Fruit fly (Drosophila melanogaster) whole organism, pupa: ENCODE results near the gene CG14110.
A peak's percentile ranks its signal among the peaks of the same experiment; 100 is the strongest.

Experiments used
- CG10348 ChIP-seq: fragments of 200-800 bp; sonication (Bioruptor generic); IDR thresholded peaks from 2 replicates; pipeline ENCODE4 v1.3.6; 2022; ENCODE audit warnings: missing biosample characterization, missing genetic modification characterization
- CG12605 ChIP-seq: fragments of 200-800 bp; sonication (Bioruptor generic); IDR thresholded peaks from 2 replicates; pipeline ENCODE4 v1.3.6; 2022; ENCODE audit warnings: missing biosample characterization, missing genetic modification characterization
- CG13204 ChIP-seq: fragments of 200-800 bp; sonication (Bioruptor generic); optimal IDR thresholded peaks from 2 replicates; lab custom pipeline; 2018; ENCODE audit warnings: missing biosample characterization, mild to moderate bottlenecking, missing genetic modification characterization, moderate library complexity
- CG14655 ChIP-seq: fragments of 200-800 bp; sonication (Bioruptor generic); optimal IDR thresholded peaks from 3 replicates; lab custom pipeline; 2017; ENCODE audit warnings: mild to moderate bottlenecking, missing biosample characterization, missing genetic modification reagents, missing genetic modification characterization
- CG15710 ChIP-seq: fragments of 200-800 bp; sonication (Bioruptor generic); optimal IDR thresholded peaks from 2 replicates; lab custom pipeline; 2018; ENCODE audit warnings: missing biosample characterization, mild to moderate bottlenecking, missing genetic modification characterization, moderate library complexity
- CG17806 ChIP-seq: fragments of 200-800 bp; sonication (Bioruptor generic); optimal IDR thresholded peaks from 2 replicates; lab custom pipeline; 2018; ENCODE audit warnings: missing biosample characterization, mild to moderate bottlenecking, missing genetic modification characterization, moderate library complexity
- CG32121 ChIP-seq: fragments of 200-800 bp; sonication (Bioruptor generic); IDR thresholded peaks from 2 replicates; pipeline ENCODE4 v1.3.6; 2022; ENCODE audit warnings: missing biosample characterization, missing genetic modification characterization
- CG34367 ChIP-seq: fragments of 200-800 bp; sonication (Bioruptor generic); optimal IDR thresholded peaks from 2 replicates; lab custom pipeline; 2018; ENCODE audit warnings: missing biosample characterization, mild to moderate bottlenecking, missing genetic modification characterization
- CG4496 ChIP-seq: fragments of 200-800 bp; sonication (Bioruptor generic); IDR thresholded peaks from 3 replicates; pipeline ENCODE4 v1.3.6; 2022; ENCODE audit warnings: missing biosample characterization, missing genetic modification characterization
- CG8159 ChIP-seq: fragments of 200-800 bp; sonication (Bioruptor generic); optimal IDR thresholded peaks from 3 replicates; lab custom pipeline; 2018; ENCODE audit warnings: missing biosample characterization, mild to moderate bottlenecking, missing genetic modification characterization, moderate library complexity
- CG8301 ChIP-seq: fragments of 200-800 bp; sonication (Bioruptor generic); optimal IDR thresholded peaks from 2 replicates; lab custom pipeline; 2018; ENCODE audit warnings: missing biosample characterization, mild to moderate bottlenecking, missing genetic modification characterization
- CG9948 ChIP-seq: fragments of 200-800 bp; sonication (Bioruptor generic); optimal IDR thresholded peaks from 2 replicates; lab custom pipeline; 2018; ENCODE audit warnings: missing biosample characterization, mild to moderate bottlenecking, missing genetic modification characterization, moderate library complexity
- D1 ChIP-seq: fragments of 200-800 bp; sonication (Bioruptor generic); optimal IDR thresholded peaks from 2 replicates; lab custom pipeline; 2018; ENCODE audit warnings: missing biosample characterization, mild to moderate bottlenecking, missing genetic modification characterization, moderate library complexity
- EcR ChIP-seq: fragments of 200-800 bp; sonication (Bioruptor generic); optimal IDR thresholded peaks from 3 replicates; lab custom pipeline; 2019; ENCODE audit warnings: missing biosample characterization, missing genetic modification characterization, mild to moderate bottlenecking, moderate library complexity, missing genetic modification reagents
- Ets98B ChIP-seq: fragments of 200-800 bp; sonication (Bioruptor generic); IDR thresholded peaks from 2 replicates; pipeline ENCODE4 v1.3.6; 2022; ENCODE audit warnings: missing biosample characterization, missing genetic modification characterization
- Pif1A ChIP-seq: fragments of 200-800 bp; sonication (Bioruptor generic); optimal IDR thresholded peaks from 3 replicates; lab custom pipeline; 2016; ENCODE audit warnings: missing biosample characterization, missing genetic modification characterization
- Pif1B ChIP-seq: fragments of 200-800 bp; sonication (Bioruptor generic); optimal IDR thresholded peaks from 3 replicates; lab custom pipeline; 2016; ENCODE audit warnings: missing biosample characterization, missing genetic modification characterization
- Snoo ChIP-seq: fragments of 200-800 bp; sonication (Bioruptor generic); optimal IDR thresholded peaks from 3 replicates; lab custom pipeline; 2017; ENCODE audit warnings: missing biosample characterization, mild to moderate bottlenecking, missing genetic modification characterization, inconsistent platforms
- fd96Ca ChIP-seq: fragments of 200-800 bp; sonication (Bioruptor generic); IDR thresholded peaks from 3 replicates; pipeline ENCODE4 v1.3.6; 2022; ENCODE audit warnings: missing biosample characterization, missing genetic modification characterization
- gl ChIP-seq: fragments of 200-800 bp; sonication (Bioruptor generic); optimal IDR thresholded peaks from 2 replicates; lab custom pipeline; 2018; ENCODE audit warnings: missing biosample characterization, mild to moderate bottlenecking, missing genetic modification characterization
- rn ChIP-seq: fragments of 200-800 bp; sonication (Bioruptor generic); IDR thresholded peaks from 2 replicates; pipeline ENCODE4 v1.3.6; 2022; ENCODE audit warnings: missing biosample characterization, missing genetic modification characterization

Gene CG14110

dm6 chr3L:13382061-13382815 is 2.4 kb upstream of the CG14110 start, which contains the start of gene ImpL1:
ImpL1 (plus strand) TSS chr3L:13382765.
- no peak for TF ChIP-seq Pif1B (GFP tag; lab: Kevin White, UChicago)
- TF ChIP-seq D1 (tag; lab: Kevin White, UChicago): no peak
- TF ChIP-seq CG17806: no peak
- no peak for TF ChIP-seq CG34367 (tag; lab: Kevin White, UChicago)
- TF ChIP-seq CG15710 (tag; lab: Kevin White, UChicago): no peak
- no peak for TF ChIP-seq gl (tag; lab: Kevin White, UChicago)
- no peak for TF ChIP-seq CG8159 (tag; lab: Kevin White, UChicago)
- TF ChIP-seq CG8301 (tag; lab: Kevin White, UChicago): no peak
- TF ChIP-seq CG10348 (GFP tag; lab: Robert Waterston, UW): no peak
- TF ChIP-seq CG4496 (GFP tag; lab: Robert Waterston, UW): no peak
- no peak for TF ChIP-seq CG9948 (tag; lab: Kevin White, UChicago)
- no peak for TF ChIP-seq EcR (GFP tag; lab: Kevin White, UChicago)
- TF ChIP-seq Pif1A (GFP tag; lab: Kevin White, UChicago): no peak
- TF ChIP-seq, all 21 proteins: peak for 0

dm6 chr3L:13387608-13388007 is 3.0 kb downstream of the CG14110 start, which contains the start of gene CG10171:
CG10171 (minus strand) TSS chr3L:13387907.
- TF ChIP-seq gl (tag; lab: Kevin White, UChicago) (no peak), CG12605 (GFP tag; lab: Robert Waterston, UW) (no peak), CG15710 (tag; lab: Kevin White, UChicago) (no peak)

- TF ChIP-seq CG8301 (tag; lab: Kevin White, UChicago): no peak
- TF ChIP-seq D1 (tag; lab: Kevin White, UChicago): peak; percentile 8
Measured at dm6 chr3L:13389834-13390233, 5.2 kb downstream of the CG14110 start, which contains the start of gene Poc1. Poc1 (minus strand) TSS chr3L:13390006.

- TF ChIP-seq CG8159 (tag; lab: Kevin White, UChicago) (peak; percentile 63), CG10348 (GFP tag; lab: Robert Waterston, UW) (no peak), CG9948 (tag; lab: Kevin White, UChicago) (peak; percentile 11)
- TF ChIP-seq, all 21 proteins: peak for 2
Measured at dm6 chr3L:13393538-13393937, 8.9 kb downstream of the CG14110 start.

- TF ChIP-seq EcR (GFP tag; lab: Kevin White, UChicago) (no peak), CG17806 (no peak), gl (tag; lab: Kevin White, UChicago) (no peak), CG8301 (tag; lab: Kevin White, UChicago) (no peak), Pif1B (GFP tag; lab: Kevin White, UChicago) (no peak), CG9948 (tag; lab: Kevin White, UChicago) (no peak), Snoo (tag; lab: Kevin White, UChicago) (no peak), CG34367 (tag; lab: Kevin White, UChicago) (no peak), CG4496 (GFP tag; lab: Robert Waterston, UW) (no peak), CG32121 (GFP tag; lab: Robert Waterston, UW) (no peak)
Measured at dm6 chr3L:13397656-13398055, 13.1 kb downstream of the CG14110 start.

- TF ChIP-seq CG9948 (tag; lab: Kevin White, UChicago) (no peak), Snoo (tag; lab: Kevin White, UChicago) (peak; percentile 27)
Measured at dm6 chr3L:13400872-13401418, 16.4 kb downstream of the CG14110 start, which contains the start of gene sens. sens (minus strand) TSS chr3L:13401125.

dm6 chr3L:13403141-13403867 is 18.7 kb downstream of the CG14110 start:
- TF ChIP-seq CG8301 (tag; lab: Kevin White, UChicago) (no peak), CG8159 (tag; lab: Kevin White, UChicago) (peak; percentile 20), CG4496 (GFP tag; lab: Robert Waterston, UW) (peak; percentile 69)

- TF ChIP-seq fd96Ca (no peak), CG14655 (GFP tag; lab: Kevin White, UChicago) (peak; percentile 67), CG9948 (tag; lab: Kevin White, UChicago) (peak; percentile 40), rn (GFP tag; lab: Robert Waterston, UW) (no peak), CG12605 (GFP tag; lab: Robert Waterston, UW) (no peak), D1 (tag; lab: Kevin White, UChicago) (peak; percentile 26), CG8301 (tag; lab: Kevin White, UChicago) (peak; percentile 29), CG4496 (GFP tag; lab: Robert Waterston, UW) (no peak), CG34367 (tag; lab: Kevin White, UChicago) (peak; percentile 35), CG8159 (tag; lab: Kevin White, UChicago) (peak; percentile 72), CG13204 (GFP tag; lab: Kevin White, UChicago) (peak; percentile 7), Pif1A (GFP tag; lab: Kevin White, UChicago) (peak; percentile 38), gl (tag; lab: Kevin White, UChicago) (no peak), EcR (GFP tag; lab: Kevin White, UChicago) (no peak), CG10348 (GFP tag; lab: Robert Waterston, UW) (no peak), CG15710 (tag; lab: Kevin White, UChicago) (peak; percentile 52), CG17806 (peak; percentile 46), CG32121 (GFP tag; lab: Robert Waterston, UW) (no peak), Pif1B (GFP tag; lab: Kevin White, UChicago) (peak; percentile 42), Ets98B (GFP tag; lab: Robert Waterston, UW) (no peak), Snoo (tag; lab: Kevin White, UChicago) (peak; percentile 41)
Measured at dm6 chr3L:13406873-13407272, 22.3 kb downstream of the CG14110 start.
